Worm (Caenorhabditis elegans) whole organism, young adult: ENCODE data around the gene W05H9.4.

Experiments
- B0336.3 ChIP-seq: fragments of 200-800 bp; sonication (Bioruptor generic); IDR thresholded peaks from 2 replicates; pipeline ENCODE4 v1.3.6; 2022; ENCODE audit warnings: missing genetic modification characterization, missing compliant biosample characterization
- C17E4.6 ChIP-seq: fragments of 200-800 bp; sonication (Bioruptor generic); IDR thresholded peaks from 2 replicates; pipeline ENCODE4 v1.3.6; 2022; ENCODE audit warnings: missing genetic modification reagents, missing genetic modification characterization, missing compliant biosample characterization
- D2030.7 ChIP-seq: fragments of 200-800 bp; sonication (Bioruptor generic); IDR thresholded peaks from 2 replicates; pipeline ENCODE4 v1.3.6; 2022; ENCODE audit warnings: missing genetic modification reagents, missing genetic modification characterization, missing compliant biosample characterization
- F23B12.7 ChIP-seq: sonication (generic microtip); optimal IDR thresholded peaks from 2 replicates; lab custom pipeline; 2017; ENCODE audit warnings: missing genetic modification characterization, mild to moderate bottlenecking, missing compliant biosample characterization, antibody characterized with exemption, moderate library complexity; ENCODE audit not compliant: insufficient read depth
- F33H1.4 ChIP-seq: fragments of 200-800 bp; sonication (Bioruptor generic); IDR thresholded peaks from 2 replicates; pipeline ENCODE4 v1.3.6; 2022; ENCODE audit warnings: missing genetic modification reagents, missing genetic modification characterization, missing compliant biosample characterization
- F55B11.4 ChIP-seq: sonication (generic microtip); optimal IDR thresholded peaks from 2 replicates; lab custom pipeline; 2016; ENCODE audit warnings: missing compliant biosample characterization, missing genetic modification characterization, borderline replicate concordance; ENCODE audit not compliant: insufficient read depth
- K12H6.12 ChIP-seq: fragments of 200-800 bp; sonication (Bioruptor generic); optimal IDR thresholded peaks from 2 replicates; lab custom pipeline; 2018; ENCODE audit warnings: mild to moderate bottlenecking, missing genetic modification characterization, missing compliant biosample characterization
- Y56A3A.18 ChIP-seq: fragments of 200-800 bp; sonication (Bioruptor generic); IDR thresholded peaks from 2 replicates; pipeline ENCODE4 v1.3.6; 2022; ENCODE audit warnings: missing genetic modification reagents, missing genetic modification characterization, missing compliant biosample characterization
- ZK185.1 ChIP-seq: sonication (generic microtip); optimal IDR thresholded peaks from 2 replicates; lab custom pipeline; 2016; ENCODE audit warnings: mild to moderate bottlenecking, missing genetic modification characterization, missing compliant biosample characterization; ENCODE audit not compliant: poor library complexity, severe bottlenecking
- aptf-3 ChIP-seq: fragments of 200-800 bp; sonication (Bioruptor generic); IDR thresholded peaks from 2 replicates; pipeline ENCODE4 v1.3.6; 2022; ENCODE audit warnings: missing genetic modification characterization, missing compliant biosample characterization
- atf-7 ChIP-seq: sonication (generic microtip); optimal IDR thresholded peaks from 2 replicates; lab custom pipeline; 2017; ENCODE audit warnings: mild to moderate bottlenecking, missing genetic modification characterization, missing compliant biosample characterization
- attf-3 ChIP-seq: fragments of 200-800 bp; sonication (Bioruptor generic); conservative IDR thresholded peaks from 2 replicates; pipeline ENCODE4 v1.3.6; 2022; ENCODE audit warnings: missing genetic modification reagents, missing genetic modification characterization, missing compliant biosample characterization
- bed-1 ChIP-seq: fragments of 200-800 bp; sonication (Bioruptor generic); IDR thresholded peaks from 2 replicates; pipeline ENCODE4 v1.3.6; 2022; ENCODE audit warnings: missing genetic modification reagents, missing genetic modification characterization, missing compliant biosample characterization
- cebp-1 ChIP-seq, 2 experiments: fragments of 200-800 bp in 1 of 2; sonication (Bioruptor generic) in 1 of 2; sonication (generic microtip) in 1 of 2; IDR thresholded peaks in 1 of 2; optimal IDR thresholded peaks in 1 of 2; 2 replicates each; pipeline versions ENCODE4 v1.3.6 to Lab custom; 2017 to 2022; ENCODE audit warnings: missing compliant biosample characterization in 2 of 2, missing genetic modification characterization in 2 of 2, mild to moderate bottlenecking in 1 of 2, missing genetic modification reagents in 1 of 2, moderate library complexity in 1 of 2
- ceh-27 ChIP-seq: fragments of 200-800 bp; sonication (Bioruptor generic); optimal IDR thresholded peaks from 2 replicates; lab custom pipeline; 2018; ENCODE audit warnings: mild to moderate bottlenecking, missing genetic modification characterization, moderate library complexity, missing compliant biosample characterization
- ceh-40 ChIP-seq: fragments of 200-800 bp; sonication (Bioruptor generic); IDR thresholded peaks from 2 replicates; pipeline ENCODE4 v1.3.6; 2022; ENCODE audit warnings: missing genetic modification characterization, missing compliant biosample characterization
- dox-1 ChIP-seq: fragments of 200-800 bp; sonication (Bioruptor generic); IDR thresholded peaks from 2 replicates; pipeline ENCODE4 v1.3.6; 2022; ENCODE audit warnings: missing genetic modification reagents, missing genetic modification characterization, missing compliant biosample characterization
- dpff-1 ChIP-seq: sonication (generic microtip); optimal IDR thresholded peaks from 2 replicates; lab custom pipeline; 2017; ENCODE audit warnings: mild to moderate bottlenecking, missing genetic modification characterization, missing compliant biosample characterization
- dpl-1 ChIP-seq: fragments of 150-350 bp; optimal IDR thresholded peaks from 2 replicates; lab custom pipeline; 2014; ENCODE audit warnings: missing biosample characterization, missing genetic modification reagents, missing genetic modification characterization
- egl-44 ChIP-seq: fragments of 200-800 bp; sonication (Bioruptor generic); IDR thresholded peaks from 2 replicates; pipeline ENCODE4 v1.3.6; 2022; ENCODE audit warnings: missing genetic modification reagents, missing genetic modification characterization, missing compliant biosample characterization
- egrh-3 ChIP-seq: fragments of 200-800 bp; sonication (Bioruptor generic); IDR thresholded peaks from 2 replicates; pipeline ENCODE4 v1.3.6; 2022; ENCODE audit warnings: missing genetic modification reagents, missing genetic modification characterization, missing compliant biosample characterization
- ekl-4 ChIP-seq: fragments of 200-800 bp; sonication (Bioruptor generic); IDR thresholded peaks from 2 replicates; pipeline ENCODE4 v1.3.6; 2022; ENCODE audit warnings: missing genetic modification reagents, missing genetic modification characterization, missing compliant biosample characterization
- fkh-3 ChIP-seq: sonication (generic microtip); optimal IDR thresholded peaks from 2 replicates; lab custom pipeline; 2016; ENCODE audit warnings: mild to moderate bottlenecking, missing genetic modification characterization, missing compliant biosample characterization
- hmg-1.2 ChIP-seq: fragments of 200-800 bp; sonication (Bioruptor generic); IDR thresholded peaks from 2 replicates; pipeline ENCODE4 v1.3.6; 2022; ENCODE audit warnings: missing genetic modification reagents, missing genetic modification characterization, missing compliant biosample characterization
- let-526 ChIP-seq: fragments of 200-800 bp; sonication (Bioruptor generic); IDR thresholded peaks from 2 replicates; pipeline ENCODE4 v1.3.6; 2022; ENCODE audit warnings: missing genetic modification reagents, missing genetic modification characterization, missing compliant biosample characterization
- let-607 ChIP-seq, 2 experiments: fragments of 200-800 bp in 1 of 2; sonication (Bioruptor generic) in 1 of 2; sonication (generic microtip) in 1 of 2; optimal IDR thresholded peaks; 2 replicates each; lab custom pipeline; 2016 to 2018; ENCODE audit warnings: mild to moderate bottlenecking in 2 of 2, missing compliant biosample characterization in 2 of 2, missing genetic modification characterization in 2 of 2, moderate library complexity in 2 of 2, missing genotype in 1 of 2
- lin-40 ChIP-seq: sonication (generic microtip); optimal IDR thresholded peaks from 2 replicates; lab custom pipeline; 2016; ENCODE audit warnings: missing genetic modification characterization, mild to moderate bottlenecking, missing compliant biosample characterization, missing genotype, missing genetic modification reagents
- lin-54 ChIP-seq: fragments of 200-800 bp; sonication (Bioruptor generic); optimal IDR thresholded peaks from 2 replicates; lab custom pipeline; 2018; ENCODE audit warnings: mild to moderate bottlenecking, missing genetic modification characterization, missing compliant biosample characterization
- lir-1 ChIP-seq: fragments of 200-800 bp; sonication (Bioruptor generic); conservative IDR thresholded peaks from 2 replicates; pipeline ENCODE4 v1.3.6; 2022; ENCODE audit warnings: missing genetic modification reagents, missing genetic modification characterization, missing compliant biosample characterization
- lsl-1 ChIP-seq: fragments of 200-800 bp; sonication (Bioruptor generic); optimal IDR thresholded peaks from 2 replicates; lab custom pipeline; 2018; ENCODE audit warnings: mild to moderate bottlenecking, missing genetic modification characterization, moderate library complexity, missing compliant biosample characterization
- madf-10 ChIP-seq: sonication (generic microtip); optimal IDR thresholded peaks from 2 replicates; lab custom pipeline; 2016; ENCODE audit warnings: mild to moderate bottlenecking, missing genetic modification characterization, missing compliant biosample characterization
- madf-3 ChIP-seq: fragments of 200-800 bp; sonication (Bioruptor generic); IDR thresholded peaks from 2 replicates; pipeline ENCODE4 v1.3.6; 2022; ENCODE audit warnings: missing genetic modification reagents, missing genetic modification characterization, missing compliant biosample characterization
- nfya-1 ChIP-seq: sonication (generic microtip); optimal IDR thresholded peaks from 2 replicates; lab custom pipeline; 2017; ENCODE audit warnings: antibody characterized with exemption, missing compliant biosample characterization, missing genetic modification characterization, borderline replicate concordance; ENCODE audit not compliant: insufficient read depth
- nfyb-1 ChIP-seq: fragments of 200-800 bp; sonication (Bioruptor generic); IDR thresholded peaks from 2 replicates; pipeline ENCODE4 v1.3.6; 2022; ENCODE audit warnings: missing genetic modification reagents, missing genetic modification characterization, missing compliant biosample characterization
- nhr-179 ChIP-seq: sonication (generic microtip); optimal IDR thresholded peaks from 2 replicates; lab custom pipeline; 2016; ENCODE audit warnings: mild to moderate bottlenecking, missing genetic modification characterization, missing compliant biosample characterization
- nhr-27 ChIP-seq: fragments of 200-800 bp; sonication (Bioruptor generic); optimal IDR thresholded peaks from 2 replicates; lab custom pipeline; 2018; ENCODE audit warnings: mild to moderate bottlenecking, missing genetic modification characterization, moderate library complexity, missing compliant biosample characterization
- nhr-80 ChIP-seq: sonication (generic microtip); optimal IDR thresholded peaks from 2 replicates; lab custom pipeline; 2016; ENCODE audit warnings: missing genetic modification characterization, missing compliant biosample characterization
- pbrm-1 ChIP-seq: fragments of 200-800 bp; sonication (Bioruptor generic); IDR thresholded peaks from 2 replicates; pipeline ENCODE4 v1.3.6; 2022; ENCODE audit warnings: missing genetic modification reagents, missing genetic modification characterization, missing compliant biosample characterization
- rcor-1 ChIP-seq: fragments of 200-800 bp; sonication (Bioruptor generic); IDR thresholded peaks from 2 replicates; pipeline ENCODE4 v1.3.6; 2022; ENCODE audit warnings: missing genetic modification reagents, missing genetic modification characterization, missing compliant biosample characterization
- snpc-1.1 ChIP-seq: sonication (generic microtip); optimal IDR thresholded peaks from 2 replicates; lab custom pipeline; 2017; ENCODE audit warnings: missing genetic modification characterization, mild to moderate bottlenecking, missing compliant biosample characterization, antibody characterized with exemption, moderate library complexity, missing genotype, missing genetic modification reagents; ENCODE audit not compliant: insufficient read depth
- snpc-3.4 ChIP-seq: sonication (generic microtip); optimal IDR thresholded peaks from 2 replicates; lab custom pipeline; 2017; ENCODE audit warnings: missing genetic modification characterization, mild to moderate bottlenecking, missing compliant biosample characterization, antibody characterized with exemption, moderate library complexity, missing genotype, missing genetic modification reagents
- tlf-1 ChIP-seq: fragments of 200-800 bp; sonication (Bioruptor generic); optimal IDR thresholded peaks from 2 replicates; lab custom pipeline; 2018; ENCODE audit warnings: mild to moderate bottlenecking, missing genetic modification characterization, missing compliant biosample characterization
- unc-62 ChIP-seq: fragments of 150-350 bp; optimal IDR thresholded peaks from 2 replicates; lab custom pipeline; 2014; ENCODE audit warnings: missing biosample characterization, missing genetic modification reagents, missing genetic modification characterization
- zfh-2 ChIP-seq: fragments of 200-800 bp; sonication (Bioruptor generic); conservative IDR thresholded peaks from 2 replicates; pipeline ENCODE4 v1.3.6; 2022; ENCODE audit warnings: missing genetic modification reagents, missing genetic modification characterization, missing compliant biosample characterization
- ztf-18 ChIP-seq: sonication (generic microtip); optimal IDR thresholded peaks from 2 replicates; lab custom pipeline; 2016; ENCODE audit warnings: missing genotype, mild to moderate bottlenecking, missing genetic modification characterization, missing compliant biosample characterization
- ztf-22 ChIP-seq: fragments of 200-800 bp; sonication (Bioruptor generic); optimal IDR thresholded peaks from 2 replicates; lab custom pipeline; 2018; ENCODE audit warnings: mild to moderate bottlenecking, missing genetic modification characterization, moderate library complexity, missing compliant biosample characterization
- ztf-25 ChIP-seq: fragments of 200-800 bp; sonication (Bioruptor generic); IDR thresholded peaks from 2 replicates; pipeline ENCODE4 v1.3.6; 2022; ENCODE audit warnings: missing genetic modification reagents, missing genetic modification characterization, missing compliant biosample characterization

Gene W05H9.4

ce11 chrX:6263194-6263698 is at the start of gene W05H9.4:
TSS of gene W05H9.4 (plus strand) at chrX:6263648.
- TF ChIP-seq hmg-1.2 (GFP tag; lab: Robert Waterston, UW), result peak; percentile 70
- TF ChIP-seq nhr-80 (tag; lab: Kevin White, UChicago), result peak; percentile 14
- no peak for TF ChIP-seq F23B12.7 (tag; lab: Kevin White, UChicago)
- TF ChIP-seq attf-3 (GFP tag; lab: Robert Waterston, UW), result no peak
- TF ChIP-seq pbrm-1 (GFP tag; lab: Robert Waterston, UW), result 0 out of 2 replicates have a peak, but pooled peaks have one; percentile 19
- no peak for TF ChIP-seq egrh-3 (GFP tag; lab: Robert Waterston, UW)
- TF ChIP-seq C17E4.6 (GFP tag; lab: Robert Waterston, UW), result 0 out of 2 replicates have a peak, but pooled peaks have one; percentile 24
- TF ChIP-seq F55B11.4 (tag; lab: Kevin White, UChicago), result no peak
- TF ChIP-seq dox-1 (GFP tag; lab: Robert Waterston, UW), result no peak
- TF ChIP-seq lin-40 (tag; lab: Kevin White, UChicago), result peak; percentile 20
- TF ChIP-seq ztf-18 (tag; lab: Kevin White, UChicago), result no peak
- no peak for TF ChIP-seq B0336.3 (GFP tag; lab: Robert Waterston, UW)
- TF ChIP-seq let-607 (tag; optimal IDR thresholded peaks at IDR 0.05; lab: Kevin White, UChicago), result no peak
- TF ChIP-seq madf-3 (GFP tag; lab: Robert Waterston, UW), result no peak
- no peak for TF ChIP-seq madf-10 (tag; lab: Kevin White, UChicago)
- no peak for TF ChIP-seq aptf-3
- TF ChIP-seq snpc-1.1 (tag; lab: Kevin White, UChicago), result no peak
- TF ChIP-seq cebp-1 (GFP tag; IDR thresholded peaks at IDR 0.05; lab: Robert Waterston, UW), result no peak
- TF ChIP-seq cebp-1 (tag; optimal IDR thresholded peaks at IDR 0.05; lab: Kevin White, UChicago), result no peak
- TF ChIP-seq dpff-1 (tag; lab: Kevin White, UChicago), result no peak
- TF ChIP-seq ceh-40 (GFP tag; lab: Robert Waterston, UW), result no peak
- TF ChIP-seq ZK185.1 (tag; lab: Kevin White, UChicago), result peak; percentile 19
- TF ChIP-seq nhr-27 (tag; lab: Kevin White, UChicago), result no peak
- no peak for TF ChIP-seq lin-54 (GFP tag; lab: Kevin White, UChicago)
- no peak for TF ChIP-seq egl-44
- no peak for TF ChIP-seq nfya-1 (tag; lab: Kevin White, UChicago)
- peak; percentile 18 for TF ChIP-seq K12H6.12
- no peak for TF ChIP-seq let-526 (GFP tag; lab: Robert Waterston, UW)
- no peak for TF ChIP-seq F33H1.4 (GFP tag; lab: Robert Waterston, UW)
- no peak for TF ChIP-seq D2030.7 (GFP tag; lab: Robert Waterston, UW)
- no peak for TF ChIP-seq Y56A3A.18 (GFP tag; lab: Robert Waterston, UW)
- TF ChIP-seq ztf-22, result no peak
- peak; percentile 73; the same call in 1 of the 2 replicates for TF ChIP-seq zfh-2 (GFP tag; lab: Robert Waterston, UW)
- no peak for TF ChIP-seq lir-1
- TF ChIP-seq rcor-1 (GFP tag; lab: Robert Waterston, UW), result no peak
- no peak for TF ChIP-seq unc-62 (GFP tag; lab: Kevin White, UChicago)
- no peak for TF ChIP-seq ekl-4 (GFP tag; lab: Robert Waterston, UW)
- no peak for TF ChIP-seq nfyb-1
- TF ChIP-seq fkh-3 (tag; lab: Kevin White, UChicago), result no peak
- no peak for TF ChIP-seq lsl-1 (GFP tag; lab: Kevin White, UChicago)
- no peak for TF ChIP-seq tlf-1
- TF ChIP-seq ztf-25, result no peak
- peak; percentile 36 for TF ChIP-seq ceh-27 (GFP tag; lab: Kevin White, UChicago)
- TF ChIP-seq bed-1 (GFP tag; lab: Robert Waterston, UW), result no peak
- TF ChIP-seq snpc-3.4 (tag; lab: Kevin White, UChicago), result no peak
- no peak for TF ChIP-seq nhr-179
- TF ChIP-seq atf-7, result no peak
- no peak for TF ChIP-seq dpl-1
